Fruit fly (Drosophila melanogaster): ENCODE data around the gene CG12093.
A peak's percentile ranks its signal among the peaks of the same experiment; 100 is the strongest.

Gene CG12093

DNA sequence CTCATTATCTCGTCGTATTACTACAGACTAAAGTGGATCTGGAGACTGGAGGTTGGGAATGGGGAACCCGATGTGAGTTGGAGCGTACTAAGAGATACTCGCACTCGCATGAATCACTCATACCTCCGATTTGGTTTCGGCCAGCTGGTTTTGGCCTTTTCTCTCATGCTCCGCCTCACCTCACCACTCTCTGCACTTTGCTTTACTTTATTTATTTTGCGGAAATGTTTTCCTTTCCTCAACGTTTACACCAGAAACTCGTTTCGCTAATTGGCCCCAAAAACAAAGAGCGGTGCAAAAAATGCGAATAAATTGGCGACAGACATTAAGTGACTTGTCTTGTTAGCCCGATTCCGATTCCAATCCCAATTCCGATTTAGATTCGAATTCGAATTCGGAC is 33.6 kb upstream of the CG12093 start:
- TF ChIP-seq Ets98B (GFP tag; IDR thresholded peaks at IDR 0.05), result no peak
- TF ChIP-seq CG34367 (tag; optimal IDR thresholded peaks at IDR 0.05), result no peak
- no peak for TF ChIP-seq CG8159 (tag; optimal IDR thresholded peaks at IDR 0.05)
- TF ChIP-seq Pif1A (GFP tag; optimal IDR thresholded peaks at IDR 0.05), result no peak
- TF ChIP-seq CG10348 (GFP tag; IDR thresholded peaks at IDR 0.05), result no peak
- TF ChIP-seq CG9948 (tag; optimal IDR thresholded peaks at IDR 0.05), result no peak
- TF ChIP-seq fd96Ca (GFP tag; IDR thresholded peaks at IDR 0.05), result no peak

DNA sequence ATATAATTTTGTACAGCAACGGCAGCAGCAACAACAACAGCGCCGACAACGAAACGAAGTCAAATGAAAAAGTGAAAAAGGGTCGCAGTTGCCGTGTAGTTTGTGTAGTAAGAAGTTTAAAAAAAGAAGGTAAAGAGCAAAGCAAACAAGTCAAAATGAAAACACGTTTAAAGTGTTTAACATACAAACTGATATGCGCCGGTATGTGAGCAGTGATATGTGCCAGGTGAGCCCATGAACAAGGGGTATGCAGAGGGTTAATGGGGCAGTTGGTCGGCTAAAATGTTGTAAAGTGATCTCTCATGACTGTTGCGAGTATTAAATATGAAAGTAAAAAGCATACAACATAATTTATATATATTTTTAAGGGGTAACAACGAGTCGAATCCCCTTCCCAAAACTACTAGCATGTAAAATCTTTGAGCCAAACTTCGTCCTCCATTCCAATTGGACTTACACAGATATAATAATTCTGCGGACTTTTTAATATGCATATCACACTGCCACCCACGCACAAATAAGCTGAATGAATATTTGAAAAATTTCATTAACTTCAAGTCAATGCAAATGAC is 32.2 kb upstream of the CG12093 start:
- TF ChIP-seq Ets98B (GFP tag; IDR thresholded peaks at IDR 0.05) (peak; percentile 84), gl (tag; optimal IDR thresholded peaks at IDR 0.05) (no peak), rn (GFP tag; IDR thresholded peaks at IDR 0.05) (peak; percentile 78), CG12605 (GFP tag; IDR thresholded peaks at IDR 0.05) (peak; percentile 65), CG32121 (GFP tag; IDR thresholded peaks at IDR 0.05) (peak; percentile 87), CG8159 (tag; optimal IDR thresholded peaks at IDR 0.05) (peak; percentile 35), D1 (tag; optimal IDR thresholded peaks at IDR 0.05) (no peak), Pif1B (GFP tag; optimal IDR thresholded peaks at IDR 0.05) (peak; percentile 28), Snoo (tag; optimal IDR thresholded peaks at IDR 0.05) (peak; percentile 62), CG10348 (GFP tag; IDR thresholded peaks at IDR 0.05) (no peak), CG14655 (GFP tag; optimal IDR thresholded peaks at IDR 0.05) (peak; percentile 33), CG13204 (GFP tag; optimal IDR thresholded peaks at IDR 0.05) (no peak), Pif1A (GFP tag; optimal IDR thresholded peaks at IDR 0.05) (peak; percentile 28), CG17806 (tag; optimal IDR thresholded peaks at IDR 0.05) (peak; percentile 54), CG9948 (tag; optimal IDR thresholded peaks at IDR 0.05) (peak; percentile 26), CG15710 (tag; optimal IDR thresholded peaks at IDR 0.05) (no peak), CG34367 (tag; optimal IDR thresholded peaks at IDR 0.05) (no peak), fd96Ca (GFP tag; IDR thresholded peaks at IDR 0.05) (no peak; the same call in 1 of the 3 replicates), CG8301 (tag; optimal IDR thresholded peaks at IDR 0.05) (peak; percentile 23), CG4496 (GFP tag; IDR thresholded peaks at IDR 0.05) (peak; percentile 93), EcR (GFP tag; optimal IDR thresholded peaks at IDR 0.05) (no peak)

DNA sequence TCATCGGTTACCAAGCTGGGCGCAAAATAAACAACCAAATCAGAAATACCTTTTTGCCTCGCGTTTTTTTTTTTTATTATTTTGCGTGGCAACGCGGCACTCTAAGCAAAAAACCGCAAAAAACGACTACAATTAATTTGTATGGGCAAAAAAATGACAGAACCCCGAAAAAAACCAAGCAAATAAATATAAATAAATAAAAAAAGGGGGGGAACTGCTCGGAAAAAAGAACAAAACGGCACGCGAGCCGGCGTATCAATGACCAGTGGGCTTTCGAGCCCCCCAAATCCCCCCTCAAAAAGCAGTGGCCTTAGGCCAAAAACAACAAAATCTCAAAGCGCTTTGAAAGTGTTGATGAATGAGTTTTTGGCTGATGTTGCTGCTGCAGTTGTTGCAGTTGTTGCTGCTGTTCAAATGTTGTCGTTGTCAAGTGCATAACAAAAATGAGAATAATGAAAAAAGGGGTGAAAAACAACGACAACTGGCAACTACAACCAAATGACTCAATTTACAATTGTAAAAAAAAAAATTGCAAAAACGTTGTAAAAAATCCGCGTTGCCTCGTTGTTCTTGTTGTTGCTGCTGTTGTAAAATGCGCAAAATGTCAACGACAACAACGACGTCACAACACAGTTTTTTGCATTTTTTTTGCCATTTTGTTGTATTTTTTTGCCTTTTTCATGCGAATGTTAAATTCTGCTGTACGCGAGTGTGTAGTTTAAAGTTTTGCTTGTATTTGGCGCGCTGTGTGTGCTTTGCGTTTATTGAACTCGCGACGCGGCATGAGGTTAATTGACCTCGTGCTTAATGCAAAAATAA is 31.5 kb upstream of the CG12093 start:
- no peak; the same call in 1 of the 2 replicates for TF ChIP-seq rn (GFP tag; IDR thresholded peaks at IDR 0.05)
- TF ChIP-seq Pif1B (GFP tag; optimal IDR thresholded peaks at IDR 0.05), result no peak
- TF ChIP-seq CG32121 (GFP tag; IDR thresholded peaks at IDR 0.05), result peak; percentile 55
- peak; percentile 8 for TF ChIP-seq CG9948 (tag; optimal IDR thresholded peaks at IDR 0.05)
- TF ChIP-seq Ets98B (GFP tag; IDR thresholded peaks at IDR 0.05), result peak; percentile 28
- TF ChIP-seq fd96Ca (GFP tag; IDR thresholded peaks at IDR 0.05), result peak; percentile 55; the same call in 1 of the 3 replicates
- peak; percentile 82 for TF ChIP-seq gl (tag; optimal IDR thresholded peaks at IDR 0.05)
- no peak for TF ChIP-seq CG17806 (tag; optimal IDR thresholded peaks at IDR 0.05)
- TF ChIP-seq CG13204 (GFP tag; optimal IDR thresholded peaks at IDR 0.05), result peak; percentile 69
- TF ChIP-seq CG10348 (GFP tag; IDR thresholded peaks at IDR 0.05), result no peak
- TF ChIP-seq Pif1A (GFP tag; optimal IDR thresholded peaks at IDR 0.05), result peak; percentile 22
- peak; percentile 27 for TF ChIP-seq CG8159 (tag; optimal IDR thresholded peaks at IDR 0.05)
- peak; percentile 24 for TF ChIP-seq CG14655 (GFP tag; optimal IDR thresholded peaks at IDR 0.05)
- TF ChIP-seq CG34367 (tag; optimal IDR thresholded peaks at IDR 0.05), result peak; percentile 61
- TF ChIP-seq D1 (tag; optimal IDR thresholded peaks at IDR 0.05), result peak; percentile 6
- peak; percentile 99 for TF ChIP-seq EcR (GFP tag; optimal IDR thresholded peaks at IDR 0.05)
- TF ChIP-seq CG4496 (GFP tag; IDR thresholded peaks at IDR 0.05), result peak; percentile 72
- no peak for TF ChIP-seq CG8301 (tag; optimal IDR thresholded peaks at IDR 0.05)
- TF ChIP-seq CG12605 (GFP tag; IDR thresholded peaks at IDR 0.05), result peak; percentile 90
- no peak for TF ChIP-seq Snoo (tag; optimal IDR thresholded peaks at IDR 0.05)
- peak; percentile 53 for TF ChIP-seq CG15710 (tag; optimal IDR thresholded peaks at IDR 0.05)

DNA sequence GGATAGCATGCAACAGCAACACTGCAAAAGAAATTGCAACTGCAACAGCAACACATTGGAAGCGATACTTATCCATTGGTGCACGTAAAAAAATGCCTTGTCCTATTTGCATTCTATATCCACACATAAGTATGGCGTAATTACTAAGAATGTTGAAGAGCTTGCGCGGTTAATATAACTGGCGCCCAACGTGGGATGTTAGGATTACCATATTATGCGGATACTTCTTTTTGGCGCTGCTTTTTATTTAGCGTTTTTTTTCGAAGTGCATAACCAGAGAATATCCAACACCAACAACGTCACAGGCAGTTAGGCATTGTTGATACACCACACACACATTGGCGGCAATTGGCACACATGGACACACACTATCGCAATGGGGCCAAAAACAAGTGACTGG is 28.3 kb upstream of the CG12093 start:
- peak; percentile 37 for TF ChIP-seq CG17806 (tag; optimal IDR thresholded peaks at IDR 0.05)
- peak; percentile 48 for TF ChIP-seq CG9948 (tag; optimal IDR thresholded peaks at IDR 0.05)
- peak; percentile 79 for TF ChIP-seq CG14655 (GFP tag; optimal IDR thresholded peaks at IDR 0.05)
- TF ChIP-seq Snoo (tag; optimal IDR thresholded peaks at IDR 0.05), result no peak
- no peak for TF ChIP-seq CG13204 (GFP tag; optimal IDR thresholded peaks at IDR 0.05)
- TF ChIP-seq CG32121 (GFP tag; IDR thresholded peaks at IDR 0.05), result peak; percentile 90
- peak; percentile 86 for TF ChIP-seq Ets98B (GFP tag; IDR thresholded peaks at IDR 0.05)
- 0 out of 2 replicates have a peak, but pooled peaks have one; percentile 35 for TF ChIP-seq CG10348 (GFP tag; IDR thresholded peaks at IDR 0.05)
- TF ChIP-seq gl (tag; optimal IDR thresholded peaks at IDR 0.05), result no peak
- peak; percentile 93 for TF ChIP-seq fd96Ca (GFP tag; IDR thresholded peaks at IDR 0.05)
- TF ChIP-seq Pif1A (GFP tag; optimal IDR thresholded peaks at IDR 0.05), result peak; percentile 65
- TF ChIP-seq CG8301 (tag; optimal IDR thresholded peaks at IDR 0.05), result peak; percentile 85
- no peak for TF ChIP-seq EcR (GFP tag; optimal IDR thresholded peaks at IDR 0.05)
- TF ChIP-seq Pif1B (GFP tag; optimal IDR thresholded peaks at IDR 0.05), result peak; percentile 56
- TF ChIP-seq CG12605 (GFP tag; IDR thresholded peaks at IDR 0.05), result peak; percentile 47; the same call in 1 of the 2 replicates
- peak; percentile 91 for TF ChIP-seq CG4496 (GFP tag; IDR thresholded peaks at IDR 0.05)
- TF ChIP-seq rn (GFP tag; IDR thresholded peaks at IDR 0.05), result peak; percentile 58
- no peak for TF ChIP-seq D1 (tag; optimal IDR thresholded peaks at IDR 0.05)
- peak; percentile 42 for TF ChIP-seq CG15710 (tag; optimal IDR thresholded peaks at IDR 0.05)
- TF ChIP-seq CG8159 (tag; optimal IDR thresholded peaks at IDR 0.05), result peak; percentile 16
- peak; percentile 4 for TF ChIP-seq CG34367 (tag; optimal IDR thresholded peaks at IDR 0.05)

DNA sequence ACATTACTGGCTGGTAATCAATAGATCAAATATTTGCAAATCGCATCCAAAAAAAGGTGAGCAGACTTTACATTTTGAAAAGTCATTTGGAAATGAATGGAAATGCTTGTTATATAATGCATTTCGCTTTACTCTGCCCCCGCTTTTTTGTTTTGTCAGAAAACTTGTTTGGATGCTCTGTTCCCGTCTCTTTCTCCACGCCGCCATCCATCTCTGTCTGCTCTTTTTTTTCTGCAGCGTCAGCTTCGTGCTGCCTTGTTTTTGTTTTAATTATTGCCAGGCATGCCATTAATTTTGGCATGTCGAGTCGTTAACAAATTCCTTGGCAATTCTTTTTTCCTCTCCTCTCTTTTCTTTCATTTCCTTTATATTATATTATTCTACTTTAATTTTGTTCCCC is 27.6 kb upstream of the CG12093 start:
- no peak for TF ChIP-seq CG10348 (GFP tag; IDR thresholded peaks at IDR 0.05)
- TF ChIP-seq CG32121 (GFP tag; IDR thresholded peaks at IDR 0.05), result no peak
- TF ChIP-seq CG13204 (GFP tag; optimal IDR thresholded peaks at IDR 0.05), result no peak
- TF ChIP-seq CG12605 (GFP tag; IDR thresholded peaks at IDR 0.05), result no peak
- no peak for TF ChIP-seq CG8159 (tag; optimal IDR thresholded peaks at IDR 0.05)
- TF ChIP-seq CG15710 (tag; optimal IDR thresholded peaks at IDR 0.05), result no peak
- TF ChIP-seq rn (GFP tag; IDR thresholded peaks at IDR 0.05), result no peak
- no peak for TF ChIP-seq Ets98B (GFP tag; IDR thresholded peaks at IDR 0.05)
- no peak for TF ChIP-seq fd96Ca (GFP tag; IDR thresholded peaks at IDR 0.05)
- TF ChIP-seq CG17806 (tag; optimal IDR thresholded peaks at IDR 0.05), result no peak
- no peak for TF ChIP-seq CG14655 (GFP tag; optimal IDR thresholded peaks at IDR 0.05)
- no peak for TF ChIP-seq Pif1A (GFP tag; optimal IDR thresholded peaks at IDR 0.05)
- TF ChIP-seq EcR (GFP tag; optimal IDR thresholded peaks at IDR 0.05), result peak; percentile 11
- no peak for TF ChIP-seq gl (tag; optimal IDR thresholded peaks at IDR 0.05)
- no peak for TF ChIP-seq CG34367 (tag; optimal IDR thresholded peaks at IDR 0.05)
- no peak for TF ChIP-seq CG9948 (tag; optimal IDR thresholded peaks at IDR 0.05)
- TF ChIP-seq CG4496 (GFP tag; IDR thresholded peaks at IDR 0.05), result peak; percentile 15; the same call in 1 of the 3 replicates
- TF ChIP-seq Pif1B (GFP tag; optimal IDR thresholded peaks at IDR 0.05), result no peak
- no peak for TF ChIP-seq D1 (tag; optimal IDR thresholded peaks at IDR 0.05)
- peak; percentile 1 for TF ChIP-seq Snoo (tag; optimal IDR thresholded peaks at IDR 0.05)
